Worm (Caenorhabditis elegans) whole organism, early embryonic: ENCODE data around the gene F09E5.11.

Source experiments
- B0310.2 ChIP-seq: sonication (generic microtip); optimal IDR thresholded peaks from 2 replicates; lab custom pipeline; 2016; ENCODE audit warnings: mild to moderate bottlenecking, missing genetic modification characterization, missing compliant biosample characterization
- F13C5.2 ChIP-seq: sonication (generic microtip); optimal IDR thresholded peaks from 2 replicates; lab custom pipeline; 2017; ENCODE audit warnings: mild to moderate bottlenecking, missing genetic modification characterization, inconsistent platforms, missing compliant biosample characterization
- aly-1 ChIP-seq: sonication (generic microtip); optimal IDR thresholded peaks from 2 replicates; lab custom pipeline; 2016; ENCODE audit warnings: missing genetic modification characterization, missing compliant biosample characterization
- ama-1 ChIP-seq: fragments of 150-350 bp; optimal IDR thresholded peaks from 2 replicates; lab custom pipeline; 2014
- ceh-13 ChIP-seq: fragments of 200-800 bp; sonication (Bioruptor generic); optimal IDR thresholded peaks from 2 replicates; lab custom pipeline; 2018; ENCODE audit warnings: mild to moderate bottlenecking, missing genetic modification characterization, missing compliant biosample characterization
- ceh-36 ChIP-seq: sonication (generic microtip); optimal IDR thresholded peaks from 2 replicates; lab custom pipeline; 2016; ENCODE audit warnings: missing genetic modification characterization, inconsistent platforms, missing compliant biosample characterization
- ets-7 ChIP-seq: sonication (generic microtip); optimal IDR thresholded peaks from 2 replicates; lab custom pipeline; 2016; ENCODE audit warnings: missing genotype, missing genetic modification characterization, missing compliant biosample characterization
- flt-1 ChIP-seq: fragments of 200-800 bp; sonication (Bioruptor generic); IDR thresholded peaks from 2 replicates; pipeline ENCODE4 v1.3.6; 2022; ENCODE audit warnings: missing genetic modification characterization, missing compliant biosample characterization
- hmbx-1 ChIP-seq: sonication (generic microtip); optimal IDR thresholded peaks from 2 replicates; lab custom pipeline; 2016; ENCODE audit warnings: mild to moderate bottlenecking, missing genetic modification characterization, missing compliant biosample characterization
- hmg-4 ChIP-seq: fragments of 200-800 bp; sonication (Bioruptor generic); optimal IDR thresholded peaks from 2 replicates; lab custom pipeline; 2018; ENCODE audit warnings: mild to moderate bottlenecking, missing genetic modification characterization, missing compliant biosample characterization
- hnd-1 ChIP-seq: sonication (generic microtip); optimal IDR thresholded peaks from 2 replicates; lab custom pipeline; 2016; ENCODE audit warnings: missing genetic modification characterization, missing compliant biosample characterization
- sea-1 ChIP-seq: fragments of 200-800 bp; sonication (Bioruptor generic); conservative IDR thresholded peaks from 2 replicates; pipeline ENCODE4 v1.3.6; 2022; ENCODE audit warnings: missing genetic modification characterization, missing compliant biosample characterization
- tbx-11 ChIP-seq: fragments of 200-800 bp; sonication (Bioruptor generic); IDR thresholded peaks from 2 replicates; pipeline ENCODE4 v1.3.6; 2022; ENCODE audit warnings: missing genetic modification characterization, missing compliant biosample characterization
- tbx-37 ChIP-seq: fragments of 200-800 bp; sonication (Bioruptor generic); conservative IDR thresholded peaks from 2 replicates; pipeline ENCODE4 v1.3.6; 2022; ENCODE audit warnings: missing genetic modification reagents, missing genetic modification characterization, missing compliant biosample characterization

DNA sequence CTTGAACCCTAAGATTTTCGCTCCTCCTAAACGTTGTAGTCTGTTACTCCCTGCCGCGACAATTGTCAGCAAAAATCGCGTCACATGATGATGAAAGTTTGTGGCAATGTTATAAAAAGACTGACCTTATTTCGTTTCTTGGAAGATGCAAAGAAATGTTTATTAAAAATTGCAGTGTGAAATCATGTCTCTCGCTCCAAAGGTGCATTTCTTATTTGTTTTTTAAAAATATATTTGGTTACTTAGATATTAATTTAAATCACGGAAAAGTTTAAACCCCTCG lies 20.2 kb upstream of the F09E5.11 start:
- TF ChIP-seq sea-1 (GFP tag; lab: Robert Waterston, UW) (no peak), ama-1 (lab: Kevin White, UChicago) (no peak), F13C5.2 (tag; lab: Kevin White, UChicago) (no peak), flt-1 (no peak), ceh-36 (tag; lab: Kevin White, UChicago) (no peak), tbx-11 (GFP tag; lab: Robert Waterston, UW) (no peak), ceh-13 (GFP tag; lab: Kevin White, UChicago) (no peak), hmbx-1 (no peak), ets-7 (tag; lab: Kevin White, UChicago) (no peak), hnd-1 (no peak), tbx-37 (GFP tag; lab: Robert Waterston, UW) (no peak), hmg-4 (GFP tag; lab: Kevin White, UChicago) (no peak), B0310.2 (tag; lab: Kevin White, UChicago) (no peak), aly-1 (tag; lab: Kevin White, UChicago) (no peak)
